Worm (Caenorhabditis elegans) whole organism, L4 larva: Measurements from ENCODE around the gene cand-1.

ENCODE experiments used
- F26F4.8 ChIP-seq: fragments of 200-800 bp; sonication (Bioruptor generic); conservative IDR thresholded peaks from 2 replicates; pipeline ENCODE4 v1.3.6; 2022; ENCODE audit warnings: missing genetic modification characterization, missing compliant biosample characterization
- F37D6.2 ChIP-seq: sonication (generic microtip); optimal IDR thresholded peaks from 2 replicates; lab custom pipeline; 2016; ENCODE audit warnings: mild to moderate bottlenecking, missing genetic modification characterization, missing compliant biosample characterization
- F49E8.2 ChIP-seq: sonication (generic microtip); optimal IDR thresholded peaks from 2 replicates; lab custom pipeline; 2016; ENCODE audit warnings: missing compliant biosample characterization, mild to moderate bottlenecking, missing genetic modification characterization, borderline replicate concordance
- T26A8.4 ChIP-seq: fragments of 200-800 bp; sonication (Bioruptor generic); IDR thresholded peaks from 2 replicates; pipeline ENCODE4 v1.3.6; 2022; ENCODE audit warnings: missing genetic modification characterization, missing compliant biosample characterization
- Y48G9A.11 ChIP-seq: fragments of 200-800 bp; sonication (Bioruptor generic); IDR thresholded peaks from 2 replicates; pipeline ENCODE4 v1.3.6; 2022; ENCODE audit warnings: missing genetic modification reagents, missing genetic modification characterization, missing compliant biosample characterization
- Y75B8A.6 ChIP-seq: fragments of 200-800 bp; sonication (Bioruptor generic); IDR thresholded peaks from 2 replicates; pipeline ENCODE4 v1.3.6; 2022; ENCODE audit warnings: missing genetic modification reagents, missing genetic modification characterization, missing compliant biosample characterization
- ZK546.5 ChIP-seq, 2 experiments: sonication (generic microtip); optimal IDR thresholded peaks; 2 replicates each; lab custom pipeline; 2017; ENCODE audit warnings: missing biosample characterization in 2 of 2, missing genetic modification characterization in 2 of 2
- aha-1 ChIP-seq: fragments of 150-350 bp; peaks from one replicate; lab custom pipeline; 2014; ENCODE audit warnings: missing biosample characterization, missing genetic modification characterization
- aly-2 ChIP-seq: sonication (generic microtip); optimal IDR thresholded peaks from 2 replicates; lab custom pipeline; 2018; ENCODE audit warnings: missing biosample characterization, missing genetic modification characterization
- ama-1 ChIP-seq: fragments of 150-350 bp; optimal IDR thresholded peaks from 2 replicates; lab custom pipeline; 2014; ENCODE audit warnings: inconsistent platforms, mixed read lengths
- arid-1 ChIP-seq: fragments of 200-800 bp; sonication (Bioruptor generic); conservative IDR thresholded peaks from 2 replicates; pipeline ENCODE4 v1.3.6; 2022; ENCODE audit warnings: missing genetic modification reagents, missing genetic modification characterization, missing compliant biosample characterization
- ceh-20 ChIP-seq: fragments of 200-800 bp; sonication (Bioruptor generic); IDR thresholded peaks from 2 replicates; pipeline ENCODE4 v1.3.6; 2022; ENCODE audit warnings: missing genetic modification reagents, missing genetic modification characterization, missing compliant biosample characterization
- ceh-32 ChIP-seq: sonication (generic microtip); optimal IDR thresholded peaks from 2 replicates; lab custom pipeline; 2016; ENCODE audit warnings: mild to moderate bottlenecking, missing genetic modification characterization, missing compliant biosample characterization; ENCODE audit not compliant: poor library complexity
- ceh-82 ChIP-seq: sonication (generic microtip); optimal IDR thresholded peaks from 2 replicates; lab custom pipeline; 2017; ENCODE audit warnings: missing biosample characterization, missing genetic modification characterization
- cey-2 ChIP-seq: sonication (generic microtip); optimal IDR thresholded peaks from 3 replicates; lab custom pipeline; 2017; ENCODE audit warnings: missing genetic modification characterization, mild to moderate bottlenecking, missing compliant biosample characterization, antibody characterized with exemption, borderline replicate concordance; ENCODE audit not compliant: insufficient read depth
- ctbp-1 ChIP-seq: fragments of 200-800 bp; sonication (Bioruptor generic); IDR thresholded peaks from 2 replicates; pipeline ENCODE4 v1.3.6; 2022; ENCODE audit warnings: missing genetic modification reagents, missing genetic modification characterization, missing compliant biosample characterization
- dmd-6 ChIP-seq: fragments of 200-800 bp; sonication (Bioruptor generic); IDR thresholded peaks from 2 replicates; pipeline ENCODE4 v1.3.6; 2022; ENCODE audit warnings: missing genetic modification reagents, missing genetic modification characterization, missing compliant biosample characterization
- dmd-8 ChIP-seq: fragments of 200-800 bp; sonication (Bioruptor generic); IDR thresholded peaks from 2 replicates; pipeline ENCODE4 v1.3.6; 2022; ENCODE audit warnings: missing genetic modification characterization, missing compliant biosample characterization
- dmd-9 ChIP-seq: fragments of 200-800 bp; sonication (Bioruptor generic); IDR thresholded peaks from 2 replicates; pipeline ENCODE4 v1.3.6; 2022; ENCODE audit warnings: missing genetic modification reagents, missing genetic modification characterization, missing compliant biosample characterization
- duxl-1 ChIP-seq: sonication (generic microtip); optimal IDR thresholded peaks from 2 replicates; lab custom pipeline; 2016; ENCODE audit warnings: mild to moderate bottlenecking, missing genetic modification characterization, moderate library complexity, missing compliant biosample characterization; ENCODE audit not compliant: poor library complexity
- egl-27 ChIP-seq: sonication (generic microtip); optimal IDR thresholded peaks from 3 replicates; lab custom pipeline; 2017; ENCODE audit warnings: missing biosample characterization, missing genetic modification reagents, missing genetic modification characterization
- fkh-10 ChIP-seq: fragments of 150-350 bp; optimal IDR thresholded peaks from 2 replicates; lab custom pipeline; 2014; ENCODE audit warnings: missing biosample characterization, missing genetic modification reagents, missing genetic modification characterization
- fos-1 ChIP-seq: fragments of 150-350 bp; optimal IDR thresholded peaks from 2 replicates; lab custom pipeline; 2014; ENCODE audit warnings: missing biosample characterization, missing genetic modification characterization
- gei-8 ChIP-seq: fragments of 200-800 bp; sonication (Bioruptor generic); optimal IDR thresholded peaks from 2 replicates; lab custom pipeline; 2018; ENCODE audit warnings: mild to moderate bottlenecking, missing genetic modification characterization, missing compliant biosample characterization
- hlh-30 ChIP-seq: sonication (generic microtip); optimal IDR thresholded peaks from 2 replicates; lab custom pipeline; 2017; ENCODE audit warnings: antibody characterized with exemption, mild to moderate bottlenecking, missing genetic modification characterization, missing compliant biosample characterization; ENCODE audit not compliant: insufficient read depth
- hmg-1.1 ChIP-seq: fragments of 200-800 bp; sonication (Bioruptor generic); IDR thresholded peaks from 2 replicates; pipeline ENCODE4 v1.3.6; 2022; ENCODE audit warnings: missing genetic modification reagents, missing genetic modification characterization, missing compliant biosample characterization
- jun-1 ChIP-seq: fragments of 150-350 bp; optimal IDR thresholded peaks from 2 replicates; lab custom pipeline; 2014; ENCODE audit warnings: missing biosample characterization, missing genetic modification reagents, missing genetic modification characterization
- lin-1 ChIP-seq: fragments of 200-800 bp; sonication (Bioruptor generic); IDR thresholded peaks from 2 replicates; pipeline ENCODE4 v1.3.6; 2022; ENCODE audit warnings: missing genetic modification reagents, missing genetic modification characterization, missing compliant biosample characterization
- lin-13 ChIP-seq: fragments of 150-350 bp; optimal IDR thresholded peaks from 2 replicates; lab custom pipeline; 2014; ENCODE audit warnings: missing biosample characterization, missing genetic modification reagents, missing genetic modification characterization
- lin-29 ChIP-seq: fragments of 200-800 bp; sonication (Bioruptor generic); IDR thresholded peaks from 2 replicates; pipeline ENCODE4 v1.3.6; 2022; ENCODE audit warnings: missing genetic modification reagents, missing genetic modification characterization, missing compliant biosample characterization
- lin-38 ChIP-seq: fragments of 200-800 bp; sonication (Bioruptor generic); IDR thresholded peaks from 2 replicates; pipeline ENCODE4 v1.3.6; 2022; ENCODE audit warnings: missing genetic modification reagents, missing genetic modification characterization, missing compliant biosample characterization
- lin-39 ChIP-seq: fragments of 150-350 bp; optimal IDR thresholded peaks from 2 replicates; lab custom pipeline; 2014; ENCODE audit warnings: missing biosample characterization, missing genetic modification reagents, missing genetic modification characterization
- lsy-2 ChIP-seq, 2 experiments: fragments of 150-350 bp in 1 of 2; sonication (generic microtip) in 1 of 2; optimal IDR thresholded peaks; 2 replicates each; lab custom pipeline; 2014 to 2017; ENCODE audit warnings: missing biosample characterization in 2 of 2, missing genetic modification characterization in 2 of 2
- mdl-1 ChIP-seq, 2 experiments: fragments of 150-350 bp in 1 of 2; sonication (generic microtip) in 1 of 2; optimal IDR thresholded peaks; 2 replicates each; lab custom pipeline; 2014 to 2017; ENCODE audit warnings: missing biosample characterization in 2 of 2, missing genetic modification characterization in 2 of 2
- mxl-2 ChIP-seq: fragments of 200-800 bp; sonication (Bioruptor generic); conservative IDR thresholded peaks from 2 replicates; pipeline ENCODE4 v1.3.6; 2022; ENCODE audit warnings: missing genetic modification reagents, missing genetic modification characterization, missing compliant biosample characterization
- mxl-3 ChIP-seq: fragments of 200-800 bp; sonication (Bioruptor generic); optimal IDR thresholded peaks from 2 replicates; lab custom pipeline; 2018; ENCODE audit warnings: mild to moderate bottlenecking, missing genetic modification characterization, missing compliant biosample characterization
- nhr-111 ChIP-seq: fragments of 200-800 bp; sonication (Bioruptor generic); optimal IDR thresholded peaks from 2 replicates; lab custom pipeline; 2018; ENCODE audit warnings: mild to moderate bottlenecking, missing genetic modification characterization, missing compliant biosample characterization
- nhr-25 ChIP-seq: sonication (generic microtip); optimal IDR thresholded peaks from 2 replicates; lab custom pipeline; 2017; ENCODE audit warnings: missing genetic modification characterization, mild to moderate bottlenecking, missing compliant biosample characterization, antibody characterized with exemption, moderate library complexity, borderline replicate concordance; ENCODE audit not compliant: insufficient read depth
- nhr-41 ChIP-seq: fragments of 200-800 bp; sonication (Bioruptor generic); IDR thresholded peaks from 2 replicates; pipeline ENCODE4 v1.3.6; 2022; ENCODE audit warnings: missing genetic modification reagents, missing genetic modification characterization, missing compliant biosample characterization
- nhr-42 ChIP-seq: fragments of 200-800 bp; sonication (Bioruptor generic); IDR thresholded peaks from 2 replicates; pipeline ENCODE4 v1.3.6; 2022; ENCODE audit warnings: missing genetic modification characterization, missing compliant biosample characterization
- nhr-77 ChIP-seq: fragments of 150-350 bp; optimal IDR thresholded peaks from 2 replicates; lab custom pipeline; 2014; ENCODE audit warnings: missing biosample characterization, missing genetic modification characterization
- php-3 ChIP-seq: fragments of 200-800 bp; sonication (Bioruptor generic); IDR thresholded peaks from 2 replicates; pipeline ENCODE4 v1.3.6; 2022; ENCODE audit warnings: missing genetic modification reagents, missing genetic modification characterization, missing compliant biosample characterization
- saeg-2 ChIP-seq: fragments of 200-800 bp; sonication (Bioruptor generic); IDR thresholded peaks from 2 replicates; pipeline ENCODE4 v1.3.6; 2022; ENCODE audit warnings: missing genetic modification reagents, missing genetic modification characterization, missing compliant biosample characterization
- snpc-4 ChIP-seq: fragments of 150-350 bp; optimal IDR thresholded peaks from 2 replicates; lab custom pipeline; 2014; ENCODE audit warnings: missing biosample characterization, missing genetic modification characterization
- tag-97 ChIP-seq: fragments of 200-800 bp; sonication (Bioruptor generic); IDR thresholded peaks from 2 replicates; pipeline ENCODE4 v1.3.6; 2022; ENCODE audit warnings: missing genetic modification characterization, missing compliant biosample characterization
- tra-1 ChIP-seq: fragments of 200-800 bp; sonication (Bioruptor generic); IDR thresholded peaks from 2 replicates; pipeline ENCODE4 v1.3.6; 2022; ENCODE audit warnings: missing genetic modification reagents, missing genetic modification characterization, missing compliant biosample characterization
- unc-39 ChIP-seq: sonication (generic microtip); optimal IDR thresholded peaks from 2 replicates; lab custom pipeline; 2017; ENCODE audit warnings: missing biosample characterization, missing genetic modification characterization
- vab-7 ChIP-seq: fragments of 200-800 bp; sonication (Bioruptor generic); IDR thresholded peaks from 2 replicates; pipeline ENCODE4 v1.3.6; 2022; ENCODE audit warnings: missing genetic modification reagents, missing genetic modification characterization, missing compliant biosample characterization
- zag-1 ChIP-seq: fragments of 150-350 bp; optimal IDR thresholded peaks from 2 replicates; lab custom pipeline; 2014; ENCODE audit warnings: missing biosample characterization, missing genetic modification characterization
- ztf-11 ChIP-seq: fragments of 150-350 bp; optimal IDR thresholded peaks from 2 replicates; lab custom pipeline; 2014; ENCODE audit warnings: missing biosample characterization, missing genetic modification characterization
- ztf-7 ChIP-seq: fragments of 150-350 bp; optimal IDR thresholded peaks from 2 replicates; lab custom pipeline; 2014; ENCODE audit warnings: missing biosample characterization, missing genetic modification characterization

Gene cand-1

DNA sequence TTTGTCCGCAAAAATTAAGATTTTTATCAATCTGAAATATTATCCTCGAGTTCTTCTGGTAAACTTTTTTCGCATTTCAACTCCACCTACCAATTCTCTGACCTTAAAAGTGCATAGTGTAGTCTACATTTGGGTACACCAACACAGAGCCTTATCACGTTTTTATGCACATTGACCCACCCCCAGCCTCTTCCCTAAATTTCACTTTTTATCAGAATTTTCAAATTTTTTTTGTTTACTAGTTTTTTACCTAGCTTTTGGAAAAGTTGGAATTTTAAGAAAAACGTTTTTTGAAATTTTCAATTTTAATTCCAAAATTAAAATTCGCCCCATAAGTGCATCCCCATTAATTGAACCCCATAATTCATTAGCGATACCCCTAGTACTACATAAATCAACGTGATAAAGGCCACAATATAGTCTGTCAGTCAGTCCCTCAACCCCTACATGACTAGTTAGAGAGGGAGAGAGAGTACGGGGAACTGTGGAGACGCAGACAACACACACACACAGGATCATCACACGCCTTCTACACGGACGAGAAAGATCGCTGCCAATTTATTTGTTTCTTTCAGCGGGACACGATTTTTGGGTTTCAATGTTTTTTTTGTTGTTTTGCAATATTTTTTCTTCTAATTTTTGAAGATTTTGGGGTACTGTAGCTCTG, 12.0 kb downstream of the cand-1 start (continued):
- TF ChIP-seq ceh-20 (GFP tag; lab: Robert Waterston, UW) (no peak), cey-2 (tag; lab: Kevin White, UChicago) (no peak), mxl-2 (GFP tag; lab: Robert Waterston, UW) (no peak), snpc-4 (tag; lab: Kevin White, UChicago) (no peak), php-3 (GFP tag; lab: Robert Waterston, UW) (no peak), ctbp-1 (GFP tag; lab: Robert Waterston, UW) (no peak), zag-1 (tag; lab: Kevin White, UChicago) (no peak), saeg-2 (GFP tag; lab: Robert Waterston, UW) (no peak), T26A8.4 (GFP tag; lab: Robert Waterston, UW) (no peak), F49E8.2 (no peak), aly-2 (tag; lab: Kevin White, UChicago) (no peak), unc-39 (tag; lab: Kevin White, UChicago) (no peak), mxl-3 (peak; percentile 41), lin-29 (no peak), nhr-77 (tag; lab: Kevin White, UChicago) (no peak), dmd-9 (no peak), nhr-41 (no peak), nhr-25 (no peak), ama-1 (lab: Kevin White, UChicago) (no peak), fos-1 (tag; lab: Kevin White, UChicago) (no peak), tra-1 (GFP tag; lab: Robert Waterston, UW) (no peak), hlh-30 (tag; lab: Kevin White, UChicago) (peak; percentile 57), ZK546.5 (tag; optimal IDR thresholded peaks at IDR 0.05; lab: Kevin White, UChicago) (no peak), vab-7 (no peak), lin-38 (GFP tag; lab: Robert Waterston, UW) (no peak), lin-39 (tag; lab: Kevin White, UChicago) (no peak), nhr-42 (GFP tag; lab: Robert Waterston, UW) (no peak), aha-1 (tag; lab: Kevin White, UChicago) (no peak), jun-1 (tag; lab: Kevin White, UChicago) (no peak), lin-13 (GFP tag; lab: Kevin White, UChicago) (no peak), ztf-11 (no peak), nhr-111 (GFP tag; lab: Kevin White, UChicago) (no peak), lin-1 (GFP tag; lab: Robert Waterston, UW) (no peak), ceh-32 (tag; lab: Kevin White, UChicago) (no peak), dmd-6 (GFP tag; lab: Robert Waterston, UW) (no peak), dmd-8 (GFP tag; lab: Robert Waterston, UW) (no peak), hmg-1.1 (no peak), Y48G9A.11 (GFP tag; lab: Robert Waterston, UW) (no peak), F37D6.2 (no peak), F26F4.8 (no peak), fkh-10 (GFP tag; lab: Kevin White, UChicago) (no peak), Y75B8A.6 (GFP tag; lab: Robert Waterston, UW) (no peak), arid-1 (GFP tag; lab: Robert Waterston, UW) (no peak), tag-97 (GFP tag; lab: Robert Waterston, UW) (no peak), duxl-1 (tag; lab: Kevin White, UChicago) (no peak), gei-8 (GFP tag; lab: Kevin White, UChicago) (peak; percentile 31), ztf-7 (tag; lab: Kevin White, UChicago) (no peak), mdl-1 (tag; optimal IDR thresholded peaks at IDR 0.05; lab: Kevin White, UChicago) (peak in 1 of 2 experiments; percentile 28), egl-27 (no peak), ceh-82 (tag; lab: Kevin White, UChicago) (no peak), lsy-2 (tag; optimal IDR thresholded peaks at IDR 0.05; lab: Kevin White, UChicago) (peak in 1 of 2 experiments; percentile 11)
